Worm (Caenorhabditis elegans) whole organism, young adult: ENCODE measurements around the gene T19B10.2.
A peak's percentile ranks its signal among the peaks of the same experiment; 100 is the strongest.

Experiments
- B0019.2 ChIP-seq: fragments of 200-800 bp; sonication (Bioruptor generic); conservative IDR thresholded peaks from 2 replicates; pipeline ENCODE4 v1.3.6; 2022; ENCODE audit warnings: missing genetic modification reagents, missing genetic modification characterization, missing compliant biosample characterization
- F10E7.11 ChIP-seq: sonication (generic microtip); optimal IDR thresholded peaks from 2 replicates; lab custom pipeline; 2017; ENCODE audit warnings: mild to moderate bottlenecking, missing genetic modification characterization, moderate library complexity, missing compliant biosample characterization
- F39B2.1 ChIP-seq: fragments of 200-800 bp; sonication (Bioruptor generic); IDR thresholded peaks from 2 replicates; pipeline ENCODE4 v1.3.6; 2022; ENCODE audit warnings: missing genetic modification reagents, missing genetic modification characterization, missing compliant biosample characterization
- K11D2.4 ChIP-seq: fragments of 200-800 bp; sonication (Bioruptor generic); IDR thresholded peaks from 2 replicates; pipeline ENCODE4 v1.3.6; 2022; ENCODE audit warnings: missing genetic modification reagents, missing genetic modification characterization, missing compliant biosample characterization
- T07F8.4 ChIP-seq: sonication (generic microtip); optimal IDR thresholded peaks from 2 replicates; lab custom pipeline; 2016; ENCODE audit warnings: mild to moderate bottlenecking, missing genetic modification characterization, moderate library complexity, missing compliant biosample characterization
- T26A5.8 ChIP-seq: sonication (generic microtip); optimal IDR thresholded peaks from 2 replicates; lab custom pipeline; 2016; ENCODE audit warnings: missing genetic modification characterization, missing compliant biosample characterization
- Y56A3A.18 ChIP-seq: fragments of 200-800 bp; sonication (Bioruptor generic); IDR thresholded peaks from 2 replicates; pipeline ENCODE4 v1.3.6; 2022; ENCODE audit warnings: missing genetic modification reagents, missing genetic modification characterization, missing compliant biosample characterization
- Y67H2A.10 ChIP-seq: fragments of 200-800 bp; sonication (Bioruptor generic); conservative IDR thresholded peaks from 2 replicates; pipeline ENCODE4 v1.3.6; 2022; ENCODE audit warnings: missing genetic modification reagents, missing genetic modification characterization, missing compliant biosample characterization
- Y79H2A.3 ChIP-seq: fragments of 200-800 bp; sonication (Bioruptor generic); conservative IDR thresholded peaks from 2 replicates; pipeline ENCODE4 v1.3.6; 2022; ENCODE audit warnings: missing genetic modification reagents, missing genetic modification characterization, missing compliant biosample characterization
- akir-1 ChIP-seq: fragments of 200-800 bp; sonication (Bioruptor generic); optimal IDR thresholded peaks from 2 replicates; lab custom pipeline; 2018; ENCODE audit warnings: mild to moderate bottlenecking, missing genetic modification characterization, moderate library complexity, missing compliant biosample characterization
- attf-5 ChIP-seq: fragments of 200-800 bp; sonication (Bioruptor generic); optimal IDR thresholded peaks from 2 replicates; lab custom pipeline; 2018; ENCODE audit warnings: mild to moderate bottlenecking, missing genetic modification characterization, missing compliant biosample characterization
- bed-2 ChIP-seq: fragments of 200-800 bp; sonication (Bioruptor generic); IDR thresholded peaks from 2 replicates; pipeline ENCODE4 v1.3.6; 2022; ENCODE audit warnings: missing genetic modification reagents, missing genetic modification characterization, missing compliant biosample characterization
- ceh-100 ChIP-seq: fragments of 200-800 bp; sonication (Bioruptor generic); IDR thresholded peaks from 2 replicates; pipeline ENCODE4 v1.3.6; 2022; ENCODE audit warnings: missing genetic modification reagents, missing genetic modification characterization, missing compliant biosample characterization
- ceh-91 ChIP-seq: fragments of 200-800 bp; sonication (Bioruptor generic); IDR thresholded peaks from 2 replicates; pipeline ENCODE4 v1.3.6; 2022; ENCODE audit warnings: missing genetic modification reagents, missing genetic modification characterization, missing compliant biosample characterization
- dpff-1 ChIP-seq: sonication (generic microtip); optimal IDR thresholded peaks from 2 replicates; lab custom pipeline; 2017; ENCODE audit warnings: mild to moderate bottlenecking, missing genetic modification characterization, missing compliant biosample characterization
- egl-18 ChIP-seq: fragments of 200-800 bp; sonication (Bioruptor generic); IDR thresholded peaks from 2 replicates; pipeline ENCODE4 v1.3.6; 2022; ENCODE audit warnings: missing genetic modification reagents, missing genetic modification characterization, missing compliant biosample characterization
- egrh-3 ChIP-seq: fragments of 200-800 bp; sonication (Bioruptor generic); IDR thresholded peaks from 2 replicates; pipeline ENCODE4 v1.3.6; 2022; ENCODE audit warnings: missing genetic modification reagents, missing genetic modification characterization, missing compliant biosample characterization
- ekl-4 ChIP-seq: fragments of 200-800 bp; sonication (Bioruptor generic); IDR thresholded peaks from 2 replicates; pipeline ENCODE4 v1.3.6; 2022; ENCODE audit warnings: missing genetic modification reagents, missing genetic modification characterization, missing compliant biosample characterization
- hlh-26 ChIP-seq: fragments of 200-800 bp; sonication (Bioruptor generic); conservative IDR thresholded peaks from 2 replicates; pipeline ENCODE4 v1.3.6; 2022; ENCODE audit warnings: missing genetic modification reagents, missing genetic modification characterization, missing compliant biosample characterization
- hmg-1.2 ChIP-seq: fragments of 200-800 bp; sonication (Bioruptor generic); IDR thresholded peaks from 2 replicates; pipeline ENCODE4 v1.3.6; 2022; ENCODE audit warnings: missing genetic modification reagents, missing genetic modification characterization, missing compliant biosample characterization
- hmg-20 ChIP-seq: fragments of 200-800 bp; sonication (Bioruptor generic); IDR thresholded peaks from 2 replicates; pipeline ENCODE4 v1.3.6; 2022; ENCODE audit warnings: missing genetic modification reagents, missing genetic modification characterization, missing compliant biosample characterization
- hrde-1 ChIP-seq: sonication (generic microtip); optimal IDR thresholded peaks from 2 replicates; lab custom pipeline; 2016; ENCODE audit warnings: missing genetic modification characterization, mild to moderate bottlenecking, missing compliant biosample characterization, moderate library complexity, missing genotype, missing genetic modification reagents, borderline replicate concordance
- let-607 ChIP-seq, 2 experiments: fragments of 200-800 bp in 1 of 2; sonication (Bioruptor generic) in 1 of 2; sonication (generic microtip) in 1 of 2; optimal IDR thresholded peaks; 2 replicates each; lab custom pipeline; 2016 to 2018; ENCODE audit warnings: mild to moderate bottlenecking in 2 of 2, missing compliant biosample characterization in 2 of 2, missing genetic modification characterization in 2 of 2, moderate library complexity in 2 of 2, missing genotype in 1 of 2
- lin-26 ChIP-seq: fragments of 200-800 bp; sonication (Bioruptor generic); IDR thresholded peaks from 2 replicates; pipeline ENCODE4 v1.3.6; 2022; ENCODE audit warnings: missing genetic modification reagents, missing genetic modification characterization, missing compliant biosample characterization
- lin-35 ChIP-seq, 3 experiments: fragments of 150-350 bp in 2 of 3; sonication (generic microtip) in 1 of 3; optimal IDR thresholded peaks; 2 replicates each; lab custom pipeline; 2014 to 2018; ENCODE audit warnings: missing biosample characterization in 3 of 3, missing genetic modification characterization in 3 of 3, missing genetic modification reagents in 3 of 3
- mes-4 ChIP-seq: sonication (generic microtip); optimal IDR thresholded peaks from 2 replicates; lab custom pipeline; 2016; ENCODE audit warnings: missing genotype, missing genetic modification characterization, missing compliant biosample characterization
- nfya-2 ChIP-seq: fragments of 200-800 bp; sonication (Bioruptor generic); IDR thresholded peaks from 2 replicates; pipeline ENCODE4 v1.3.6; 2022; ENCODE audit warnings: missing genetic modification reagents, missing genetic modification characterization, missing compliant biosample characterization
- nhr-179 ChIP-seq: sonication (generic microtip); optimal IDR thresholded peaks from 2 replicates; lab custom pipeline; 2016; ENCODE audit warnings: mild to moderate bottlenecking, missing genetic modification characterization, missing compliant biosample characterization
- nhr-90 ChIP-seq: sonication (generic microtip); optimal IDR thresholded peaks from 2 replicates; lab custom pipeline; 2016; ENCODE audit warnings: missing genotype, mild to moderate bottlenecking, missing genetic modification characterization, missing compliant biosample characterization
- snpc-1.1 ChIP-seq: sonication (generic microtip); optimal IDR thresholded peaks from 2 replicates; lab custom pipeline; 2017; ENCODE audit warnings: missing genetic modification characterization, mild to moderate bottlenecking, missing compliant biosample characterization, antibody characterized with exemption, moderate library complexity, missing genotype, missing genetic modification reagents; ENCODE audit not compliant: insufficient read depth
- somi-1 ChIP-seq: fragments of 200-800 bp; sonication (Bioruptor generic); optimal IDR thresholded peaks from 2 replicates; lab custom pipeline; 2018; ENCODE audit warnings: mild to moderate bottlenecking, missing genetic modification characterization, missing compliant biosample characterization
- sptf-2 ChIP-seq: fragments of 200-800 bp; sonication (Bioruptor generic); optimal IDR thresholded peaks from 2 replicates; lab custom pipeline; 2018; ENCODE audit warnings: mild to moderate bottlenecking, missing genetic modification characterization, missing compliant biosample characterization
- unc-130 ChIP-seq: sonication (generic microtip); optimal IDR thresholded peaks from 2 replicates; lab custom pipeline; 2016; ENCODE audit warnings: missing genetic modification reagents, missing genetic modification characterization, missing compliant biosample characterization
- unc-62 ChIP-seq: fragments of 150-350 bp; optimal IDR thresholded peaks from 2 replicates; lab custom pipeline; 2014; ENCODE audit warnings: missing biosample characterization, missing genetic modification reagents, missing genetic modification characterization
- ztf-28 ChIP-seq: fragments of 200-800 bp; sonication (Bioruptor generic); IDR thresholded peaks from 2 replicates; pipeline ENCODE4 v1.3.6; 2022; ENCODE audit warnings: missing genetic modification reagents, missing genetic modification characterization, missing compliant biosample characterization
- ztf-6 ChIP-seq: fragments of 200-800 bp; sonication (Bioruptor generic); IDR thresholded peaks from 2 replicates; pipeline ENCODE4 v1.3.6; 2022; ENCODE audit warnings: missing genetic modification reagents, missing genetic modification characterization, missing compliant biosample characterization

T19B10.2 gene

DNA sequence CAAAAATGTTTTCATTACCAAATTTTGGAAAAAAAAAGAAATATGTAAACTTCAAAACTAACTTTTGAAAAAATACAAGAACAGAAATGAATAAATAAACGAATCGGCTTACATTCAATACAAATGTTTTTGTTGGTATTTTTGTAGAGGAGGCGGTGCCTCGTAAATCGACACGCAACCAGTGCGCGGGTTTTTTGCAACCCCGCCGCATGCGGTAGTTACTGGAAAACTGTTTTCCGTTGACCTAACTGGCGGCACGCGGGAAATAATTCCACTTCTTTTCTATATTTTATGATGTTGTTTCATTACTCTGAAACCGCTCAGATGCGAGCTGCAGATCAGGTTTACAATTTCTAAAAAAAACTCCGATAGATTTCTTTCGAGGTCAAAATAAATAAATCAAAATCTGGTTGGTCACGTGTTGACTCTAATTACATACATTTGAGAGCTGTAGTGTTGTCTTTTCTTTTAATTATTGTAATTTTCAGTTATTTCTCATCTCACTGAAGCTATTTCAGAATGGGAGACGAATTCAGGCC lies 18.2 kb downstream of the T19B10.2 start, which contains the start of the genes dvc-1 and ima-1 (continued):
- TF ChIP-seq egl-18 (GFP tag; lab: Robert Waterston, UW) (no peak), attf-5 (GFP tag; lab: Kevin White, UChicago) (peak; percentile 84), Y67H2A.10 (GFP tag; lab: Robert Waterston, UW) (peak; percentile 77), snpc-1.1 (peak; percentile 37), hmg-1.2 (GFP tag; lab: Robert Waterston, UW) (peak; percentile 70; the same call in 1 of the 2 replicates), ceh-91 (GFP tag; lab: Robert Waterston, UW) (peak; percentile 94), ztf-28 (GFP tag; lab: Robert Waterston, UW) (0 out of 2 replicates have a peak, but pooled peaks have one; percentile 43), mes-4 (tag; lab: Kevin White, UChicago) (no peak), ceh-100 (peak; percentile 86), Y79H2A.3 (GFP tag; lab: Robert Waterston, UW) (peak; percentile 55; the same call in 1 of the 2 replicates), hlh-26 (no peak), hmg-20 (no peak), F10E7.11 (tag; lab: Kevin White, UChicago) (no peak), egrh-3 (peak; percentile 48; the same call in 1 of the 2 replicates), unc-62 (GFP tag; lab: Kevin White, UChicago) (no peak), unc-130 (peak; percentile 90), sptf-2 (GFP tag; lab: Kevin White, UChicago) (no peak), nhr-179 (tag; lab: Kevin White, UChicago) (no peak), dpff-1 (no peak), ekl-4 (peak; percentile 84)

DNA sequence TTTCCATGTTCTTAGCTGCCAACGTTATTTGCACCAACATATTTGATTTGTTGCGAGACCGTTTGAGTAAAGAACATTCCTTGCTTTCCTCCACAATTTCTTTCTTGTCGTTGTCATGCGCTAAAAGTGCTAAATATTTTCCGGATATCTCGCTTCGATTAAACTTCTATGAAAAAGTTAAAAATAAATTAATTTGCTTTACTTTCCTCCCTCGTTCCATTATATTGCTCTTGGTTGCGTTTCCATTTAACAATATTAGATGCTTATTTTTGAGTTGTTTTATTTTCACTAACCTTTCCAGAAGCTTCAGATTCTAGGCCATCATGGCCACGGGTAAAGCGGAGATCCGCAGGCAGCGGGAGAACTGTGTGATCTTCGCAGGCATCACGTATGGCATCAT lies 20.5 kb downstream of the T19B10.2 start, which contains the start of gene pgap-1:
pgap-1 (plus strand) TSS at position 301 of the 400 bp plus-strand sequence.
- no peak for TF ChIP-seq nfya-2 (GFP tag; lab: Robert Waterston, UW)
- no peak for TF ChIP-seq unc-62 (GFP tag; lab: Kevin White, UChicago)
- no peak for TF ChIP-seq hmg-1.2 (GFP tag; lab: Robert Waterston, UW)
- TF ChIP-seq K11D2.4 = no peak
- no peak for TF ChIP-seq akir-1
- no peak for TF ChIP-seq B0019.2 (GFP tag; lab: Robert Waterston, UW)
- TF ChIP-seq ceh-100 = no peak
- no peak for TF ChIP-seq T07F8.4 (tag; lab: Kevin White, UChicago)
- TF ChIP-seq Y56A3A.18 (GFP tag; lab: Robert Waterston, UW) = no peak
- no peak for TF ChIP-seq lin-35 (GFP tag; optimal IDR thresholded peaks at IDR 0.05; lab: Kevin White, UChicago)
- no peak for TF ChIP-seq bed-2
- no peak for TF ChIP-seq ztf-28 (GFP tag; lab: Robert Waterston, UW)
- no peak for TF ChIP-seq let-607 (tag; optimal IDR thresholded peaks at IDR 0.05; lab: Kevin White, UChicago)
- TF ChIP-seq lin-26 (GFP tag; lab: Robert Waterston, UW) = no peak
- no peak for TF ChIP-seq nhr-90
- no peak for TF ChIP-seq egl-18 (GFP tag; lab: Robert Waterston, UW)
- no peak for TF ChIP-seq somi-1
- TF ChIP-seq hrde-1 (tag; lab: Kevin White, UChicago) = no peak
- TF ChIP-seq ztf-6 (GFP tag; lab: Robert Waterston, UW) = no peak
- TF ChIP-seq F39B2.1 (GFP tag; lab: Robert Waterston, UW) = no peak

DNA sequence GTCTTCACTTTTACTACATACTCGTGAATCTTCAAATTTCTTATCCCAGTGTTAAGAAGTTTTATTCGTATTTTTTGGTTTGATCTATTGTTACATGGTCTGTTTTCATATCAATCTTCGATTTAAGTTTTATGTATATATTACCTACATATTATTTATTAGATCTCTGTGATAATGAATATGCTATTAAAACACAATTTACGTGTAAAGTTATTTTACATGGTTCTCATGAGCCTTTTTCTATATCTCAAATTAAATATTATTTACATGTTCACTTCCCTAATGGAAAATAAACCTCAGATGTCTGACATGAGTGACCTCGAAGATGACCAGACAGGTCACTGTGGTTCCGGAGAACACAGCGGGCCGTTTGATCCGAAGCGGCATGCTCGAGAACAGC lies 23.4 kb downstream of the T19B10.2 start, which contains the start of gene mxl-1:
mxl-1 (plus strand) TSS at position 301 of the 400 bp plus-strand sequence.
- no peak for TF ChIP-seq T26A5.8 (tag; lab: Kevin White, UChicago)
